Fruit fly (Drosophila melanogaster): ENCODE data around the gene RpLP0.
A peak's percentile ranks its signal among the peaks of the same experiment; 100 is the strongest.

RpLP0 gene

DNA sequence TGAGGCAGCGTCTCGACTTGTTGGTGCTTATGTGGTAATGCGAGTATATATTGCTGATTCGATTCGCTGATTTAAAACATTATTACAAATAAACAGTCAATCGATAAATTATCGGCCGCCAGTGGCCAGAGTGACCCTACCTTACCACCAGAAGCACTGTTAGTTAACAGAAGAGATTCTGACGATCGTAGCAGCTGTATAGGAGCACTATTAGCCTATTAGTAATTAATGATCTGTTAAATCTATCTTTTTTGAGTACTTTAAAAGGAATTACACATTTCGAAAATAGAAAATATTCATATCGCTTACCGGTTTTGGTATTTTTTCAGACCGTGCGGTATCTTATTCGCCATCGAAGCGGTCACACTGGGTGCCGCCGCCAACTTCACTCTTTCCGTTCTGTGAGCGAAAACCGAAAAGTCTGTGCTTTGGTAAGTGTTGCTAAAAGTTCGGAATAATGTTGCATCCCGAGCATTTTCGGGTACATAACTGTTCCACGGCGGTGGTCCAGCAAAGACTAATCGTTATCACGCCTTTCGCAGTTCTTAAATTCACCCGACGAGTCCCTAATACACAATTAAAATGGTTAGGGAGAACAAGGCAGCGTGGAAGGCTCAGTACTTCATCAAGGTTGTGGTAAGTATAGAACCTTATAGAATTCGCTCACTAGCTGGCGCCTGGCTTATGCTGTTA lies at the start of gene RpLP0, which contains the start of gene CG7130 (continued):
- TF ChIP-seq CG3838 (GFP tag; optimal IDR thresholded peaks at IDR 0.05): peak; percentile 81
- peak; percentile 57 for TF ChIP-seq row (GFP tag; IDR thresholded peaks at IDR 0.05)
- no peak for TF ChIP-seq CG7963 (GFP tag; IDR thresholded peaks at IDR 0.05; ENCODE audit: partially characterized antibody)
- TF ChIP-seq CG14014 (GFP tag; IDR thresholded peaks at IDR 0.05): peak; percentile 80
- peak; percentile 67 for TF ChIP-seq oc (tag; optimal IDR thresholded peaks at IDR 0.05)
- TF ChIP-seq CG3065 (GFP tag; optimal IDR thresholded peaks at IDR 0.05): peak; percentile 90
- no peak for TF ChIP-seq cg (GFP tag; optimal IDR thresholded peaks at IDR 0.05)
- peak; percentile 73 for TF ChIP-seq Dp (GFP tag; optimal IDR thresholded peaks at IDR 0.05)
- peak; percentile 92 for TF ChIP-seq Dbx (GFP tag; IDR thresholded peaks at IDR 0.05)
- peak; percentile 64 for TF ChIP-seq CG13287 (GFP tag; IDR thresholded peaks at IDR 0.05; ENCODE audit: partially characterized antibody)
- TF ChIP-seq CG3407 (GFP tag; optimal IDR thresholded peaks at IDR 0.05): peak; percentile 94
- peak; percentile 65 for TF ChIP-seq Gug (GFP tag; IDR thresholded peaks at IDR 0.05)
- TF ChIP-seq fu2 (GFP tag; optimal IDR thresholded peaks at IDR 0.05): peak; percentile 86
- peak; percentile 89 for TF ChIP-seq PHDP (tag; optimal IDR thresholded peaks at IDR 0.05)
- TF ChIP-seq Doc3 (GFP tag; IDR thresholded peaks at IDR 0.05; ENCODE audit: partially characterized antibody): 0 out of 3 replicates have a peak, but pooled peaks have one; percentile 22
- TF ChIP-seq Dad (GFP tag; optimal IDR thresholded peaks at IDR 0.05): peak; percentile 90
- peak; percentile 81 for TF ChIP-seq CG18262 (tag; optimal IDR thresholded peaks at IDR 0.05)
- TF ChIP-seq Dfd (GFP tag; optimal IDR thresholded peaks at IDR 0.05): no peak
- TF ChIP-seq Hr39 (optimal IDR thresholded peaks at IDR 0.05): no peak
- TF ChIP-seq sens (GFP tag): peak; percentile 98
- peak; percentile 94 for TF ChIP-seq CG3281 (GFP tag; optimal IDR thresholded peaks at IDR 0.05)
- TF ChIP-seq CG4707 (GFP tag; optimal IDR thresholded peaks at IDR 0.05): peak; percentile 92
- TF ChIP-seq C15 (GFP tag; IDR thresholded peaks at IDR 0.05): 0 out of 3 replicates have a peak, but pooled peaks have one; percentile 56
- TF ChIP-seq CG17612 (GFP tag; IDR thresholded peaks at IDR 0.05): peak; percentile 60
- peak; percentile 77 for TF ChIP-seq ssp (GFP tag; IDR thresholded peaks at IDR 0.05)
- TF ChIP-seq Myb (GFP tag; optimal IDR thresholded peaks at IDR 0.05): peak; percentile 82
- TF ChIP-seq CG6765 (GFP tag; optimal IDR thresholded peaks at IDR 0.05): peak; percentile 97
- TF ChIP-seq ttk (GFP tag; IDR thresholded peaks at IDR 0.05): peak; percentile 81
- peak; percentile 83 for TF ChIP-seq CG8924 (tag; optimal IDR thresholded peaks at IDR 0.05)
- 0 out of 2 replicates have a peak, but pooled peaks have one; percentile 27 for TF ChIP-seq bbx (GFP tag; IDR thresholded peaks at IDR 0.05; ENCODE audit: partially characterized antibody)
- peak; percentile 78 for TF ChIP-seq mam (GFP tag; optimal IDR thresholded peaks at IDR 0.05)
- TF ChIP-seq corto (GFP tag; optimal IDR thresholded peaks at IDR 0.05): peak; percentile 4
- TF ChIP-seq CHES-1-like (GFP tag; optimal IDR thresholded peaks at IDR 0.05): peak; percentile 94
- peak; percentile 88 for TF ChIP-seq CG5245 (GFP tag; optimal IDR thresholded peaks at IDR 0.05)
- peak; percentile 87 for TF ChIP-seq CG16863 (GFP tag; optimal IDR thresholded peaks at IDR 0.05)
- peak; percentile 96 for TF ChIP-seq CG18619 (GFP tag; optimal IDR thresholded peaks at IDR 0.05)
- peak; percentile 64 for TF ChIP-seq Doc2 (GFP tag; IDR thresholded peaks at IDR 0.05)
- peak; percentile 39 to 84 for TF ChIP-seq bsh (GFP tag; optimal IDR thresholded peaks at IDR 0.05)
- TF ChIP-seq CG12236 (GFP tag; optimal IDR thresholded peaks at IDR 0.05): peak; percentile 92
- TF ChIP-seq CG15011 (GFP tag; optimal IDR thresholded peaks at IDR 0.05): peak; percentile 92
- TF ChIP-seq CG7556 (GFP tag; optimal IDR thresholded peaks at IDR 0.05): peak; percentile 79
- TF ChIP-seq peb (GFP tag; IDR thresholded peaks at IDR 0.05): peak; percentile 51; the same call in 1 of the 2 replicates
- peak; percentile 97 for TF ChIP-seq CG13775 (GFP tag; optimal IDR thresholded peaks at IDR 0.05)
- TF ChIP-seq Adf1 (GFP tag; IDR thresholded peaks at IDR 0.05): peak; percentile 53
- TF ChIP-seq pb (GFP tag; optimal IDR thresholded peaks at IDR 0.05): peak; percentile 96
- TF ChIP-seq gcm2 (GFP tag; optimal IDR thresholded peaks at IDR 0.05): peak; percentile 74
- TF ChIP-seq Fer3 (tag; optimal IDR thresholded peaks at IDR 0.05): peak; percentile 93
- peak; percentile 78 for TF ChIP-seq CG14441 (GFP tag; IDR thresholded peaks at IDR 0.05)
- peak; percentile 61; the same call in 1 of the 2 replicates for TF ChIP-seq unc-4 (GFP tag; IDR thresholded peaks at IDR 0.05; ENCODE audit: partially characterized antibody)
- TF ChIP-seq NC2β (GFP tag; optimal IDR thresholded peaks at IDR 0.05): peak; percentile 100
